Worm (Caenorhabditis elegans) whole organism, L1 larva: Measurements from ENCODE around the gene C01G10.5.

Experiments
- C04F5.9 ChIP-seq: sonication (generic microtip); optimal IDR thresholded peaks from 2 replicates; lab custom pipeline; 2016; ENCODE audit warnings: missing genetic modification characterization, missing compliant biosample characterization
- F16B12.6 ChIP-seq: fragments of 150-350 bp; optimal IDR thresholded peaks from 2 replicates; lab custom pipeline; 2014; ENCODE audit warnings: missing biosample characterization, missing genetic modification characterization
- alr-1 ChIP-seq: fragments of 200-800 bp; sonication (Bioruptor generic); optimal IDR thresholded peaks from 2 replicates; lab custom pipeline; 2018; ENCODE audit warnings: borderline replicate concordance, mild to moderate bottlenecking, missing genetic modification characterization, missing compliant biosample characterization
- aly-2 ChIP-seq: fragments of 150-350 bp; optimal IDR thresholded peaks from 2 replicates; lab custom pipeline; 2014; ENCODE audit warnings: missing biosample characterization, missing genetic modification characterization
- blmp-1 ChIP-seq: fragments of 150-350 bp; optimal IDR thresholded peaks from 2 replicates; lab custom pipeline; 2014; ENCODE audit warnings: missing biosample characterization, missing genetic modification characterization
- ceh-63 ChIP-seq: fragments of 200-800 bp; sonication (Bioruptor generic); optimal IDR thresholded peaks from 2 replicates; lab custom pipeline; 2018; ENCODE audit warnings: mild to moderate bottlenecking, missing genetic modification characterization, missing compliant biosample characterization
- ceh-8 ChIP-seq: fragments of 200-800 bp; sonication (Bioruptor generic); optimal IDR thresholded peaks from 2 replicates; lab custom pipeline; 2018; ENCODE audit warnings: mild to moderate bottlenecking, missing genetic modification characterization, moderate library complexity, missing compliant biosample characterization
- ceh-88 ChIP-seq: fragments of 200-800 bp; sonication (Bioruptor generic); IDR thresholded peaks from 2 replicates; pipeline ENCODE4 v1.3.6; 2022; ENCODE audit warnings: missing genetic modification characterization, missing compliant biosample characterization
- ceh-90 ChIP-seq: sonication (generic microtip); optimal IDR thresholded peaks from 2 replicates; lab custom pipeline; 2016; ENCODE audit warnings: missing genetic modification characterization, missing compliant biosample characterization
- dsc-1 ChIP-seq: sonication (generic microtip); optimal IDR thresholded peaks from 2 replicates; lab custom pipeline; 2016; ENCODE audit warnings: mild to moderate bottlenecking, missing genetic modification characterization, missing compliant biosample characterization
- efl-3 ChIP-seq: fragments of 200-800 bp; sonication (Bioruptor generic); optimal IDR thresholded peaks from 2 replicates; lab custom pipeline; 2018; ENCODE audit warnings: mild to moderate bottlenecking, missing genetic modification characterization, missing compliant biosample characterization
- egl-13 ChIP-seq: sonication (generic microtip); optimal IDR thresholded peaks from 2 replicates; lab custom pipeline; 2016; ENCODE audit warnings: missing genotype, missing genetic modification reagents, missing genetic modification characterization, missing compliant biosample characterization
- elt-3 ChIP-seq, 6 experiments: fragments of 150-350 bp in 1 of 6; sonication (generic microtip); optimal IDR thresholded peaks; 2 replicates each; lab custom pipeline; 2017 to 2018; ENCODE audit warnings: missing biosample characterization in 6 of 6, missing genetic modification characterization in 6 of 6, inconsistent platforms in 1 of 6
- fkh-10 ChIP-seq: sonication (generic microtip); optimal IDR thresholded peaks from 2 replicates; lab custom pipeline; 2017; ENCODE audit warnings: missing biosample characterization, missing genetic modification reagents, missing genetic modification characterization
- fos-1 ChIP-seq: fragments of 150-350 bp; optimal IDR thresholded peaks from 2 replicates; lab custom pipeline; 2014; ENCODE audit warnings: missing biosample characterization, missing genetic modification characterization
- grh-1 ChIP-seq: fragments of 200-800 bp; sonication (Bioruptor generic); IDR thresholded peaks from 2 replicates; pipeline ENCODE4 v1.3.6; 2022; ENCODE audit warnings: missing genetic modification reagents, missing genetic modification characterization, missing compliant biosample characterization
- hlh-17 ChIP-seq: fragments of 200-800 bp; sonication (Bioruptor generic); optimal IDR thresholded peaks from 2 replicates; lab custom pipeline; 2018; ENCODE audit warnings: missing genetic modification characterization, mild to moderate bottlenecking, missing compliant biosample characterization, moderate library complexity, borderline replicate concordance
- isw-1 ChIP-seq: fragments of 200-800 bp; sonication (Bioruptor generic); IDR thresholded peaks from 2 replicates; pipeline ENCODE4 v1.3.6; 2022; ENCODE audit warnings: missing genetic modification characterization, missing compliant biosample characterization
- lin-39 ChIP-seq: fragments of 150-350 bp; optimal IDR thresholded peaks from 2 replicates; lab custom pipeline; 2014; ENCODE audit warnings: missing biosample characterization, missing genetic modification reagents, missing genetic modification characterization
- lir-3 ChIP-seq: sonication (generic microtip); optimal IDR thresholded peaks from 2 replicates; lab custom pipeline; 2016; ENCODE audit warnings: mild to moderate bottlenecking, missing genetic modification characterization, moderate library complexity, missing compliant biosample characterization; ENCODE audit not compliant: poor library complexity
- lsy-2 ChIP-seq, 2 experiments: fragments of 150-350 bp; optimal IDR thresholded peaks; 2 replicates each; lab custom pipeline; 2014; ENCODE audit warnings: missing biosample characterization in 2 of 2, missing genetic modification characterization in 2 of 2
- mef-2 ChIP-seq: fragments of 150-350 bp; optimal IDR thresholded peaks from 2 replicates; lab custom pipeline; 2014; ENCODE audit warnings: missing biosample characterization, missing genetic modification characterization
- nhr-11 ChIP-seq: fragments of 150-350 bp; optimal IDR thresholded peaks from 2 replicates; lab custom pipeline; 2014; ENCODE audit warnings: missing biosample characterization, missing genetic modification characterization
- nhr-19 ChIP-seq: fragments of 200-800 bp; sonication (Bioruptor generic); conservative IDR thresholded peaks from 2 replicates; pipeline ENCODE4 v1.3.6; 2022; ENCODE audit warnings: missing genetic modification characterization, missing compliant biosample characterization
- nhr-20 ChIP-seq: sonication (generic microtip); optimal IDR thresholded peaks from 2 replicates; lab custom pipeline; 2016; ENCODE audit warnings: mild to moderate bottlenecking, missing genetic modification characterization, missing compliant biosample characterization
- nhr-28 ChIP-seq: fragments of 150-350 bp; optimal IDR thresholded peaks from 2 replicates; lab custom pipeline; 2014; ENCODE audit warnings: missing biosample characterization, missing genetic modification characterization
- nhr-84 ChIP-seq: sonication (generic microtip); optimal IDR thresholded peaks from 2 replicates; lab custom pipeline; 2017; ENCODE audit warnings: missing biosample characterization, missing genetic modification characterization
- nhr-85 ChIP-seq: sonication (generic microtip); peaks from one replicate; lab custom pipeline; 2016; ENCODE audit warnings: missing genetic modification characterization, inconsistent platforms, missing compliant biosample characterization
- nhr-90 ChIP-seq: sonication (generic microtip); optimal IDR thresholded peaks from 2 replicates; lab custom pipeline; 2016; ENCODE audit warnings: mild to moderate bottlenecking, missing genetic modification characterization, missing compliant biosample characterization; ENCODE audit not compliant: poor library complexity
- pag-3 ChIP-seq: sonication (generic microtip); optimal IDR thresholded peaks from 2 replicates; lab custom pipeline; 2017; ENCODE audit warnings: missing genetic modification characterization, mild to moderate bottlenecking, missing compliant biosample characterization, antibody characterized with exemption, borderline replicate concordance; ENCODE audit not compliant: insufficient read depth
- pax-3 ChIP-seq: fragments of 200-800 bp; sonication (Bioruptor generic); optimal IDR thresholded peaks from 2 replicates; lab custom pipeline; 2018; ENCODE audit warnings: mild to moderate bottlenecking, missing genetic modification characterization, moderate library complexity, missing compliant biosample characterization
- pqm-1 ChIP-seq: sonication (generic microtip); optimal IDR thresholded peaks from 3 replicates; lab custom pipeline; 2017; ENCODE audit warnings: missing biosample characterization, missing genetic modification characterization
- skn-1 ChIP-seq: fragments of 150-350 bp; optimal IDR thresholded peaks from 2 replicates; lab custom pipeline; 2014; ENCODE audit warnings: missing biosample characterization, missing genetic modification characterization
- snpc-4 ChIP-seq: fragments of 150-350 bp; optimal IDR thresholded peaks from 2 replicates; lab custom pipeline; 2014; ENCODE audit warnings: missing biosample characterization, missing genetic modification characterization
- sox-4 ChIP-seq: sonication (generic microtip); optimal IDR thresholded peaks from 2 replicates; lab custom pipeline; 2016; ENCODE audit warnings: missing genetic modification characterization, missing compliant biosample characterization
- sptf-1 ChIP-seq: fragments of 150-350 bp; optimal IDR thresholded peaks from 2 replicates; lab custom pipeline; 2014; ENCODE audit warnings: missing biosample characterization, missing genetic modification characterization
- sup-37 ChIP-seq: fragments of 200-800 bp; sonication (Bioruptor generic); optimal IDR thresholded peaks from 2 replicates; lab custom pipeline; 2018; ENCODE audit warnings: mild to moderate bottlenecking, missing genetic modification characterization, missing compliant biosample characterization
- swsn-7 ChIP-seq: sonication (generic microtip); optimal IDR thresholded peaks from 2 replicates; lab custom pipeline; 2016; ENCODE audit warnings: missing genetic modification characterization, missing compliant biosample characterization
- tbx-2 ChIP-seq: sonication (generic microtip); optimal IDR thresholded peaks from 2 replicates; lab custom pipeline; 2016; ENCODE audit warnings: missing genetic modification characterization, missing compliant biosample characterization
- tlp-1 ChIP-seq: fragments of 150-350 bp; optimal IDR thresholded peaks from 2 replicates; lab custom pipeline; 2014; ENCODE audit warnings: missing biosample characterization, missing genetic modification characterization
- unc-62 ChIP-seq: fragments of 150-350 bp; optimal IDR thresholded peaks from 2 replicates; lab custom pipeline; 2014; ENCODE audit warnings: missing biosample characterization, missing genetic modification reagents, missing genetic modification characterization
- unc-86 ChIP-seq: sonication (generic microtip); optimal IDR thresholded peaks from 2 replicates; lab custom pipeline; 2016; ENCODE audit warnings: missing genetic modification characterization, missing compliant biosample characterization
- unc-98 ChIP-seq: fragments of 200-800 bp; sonication (Bioruptor generic); IDR thresholded peaks from 2 replicates; pipeline ENCODE4 v1.3.6; 2022; ENCODE audit warnings: missing genetic modification characterization, missing compliant biosample characterization
- vab-15 ChIP-seq: sonication (generic microtip); optimal IDR thresholded peaks from 2 replicates; lab custom pipeline; 2017; ENCODE audit warnings: missing genotype, mild to moderate bottlenecking, missing genetic modification characterization, missing compliant biosample characterization
- xbp-1 ChIP-seq: sonication (generic microtip); optimal IDR thresholded peaks from 2 replicates; lab custom pipeline; 2016; ENCODE audit warnings: missing genetic modification characterization, missing compliant biosample characterization
- zag-1 ChIP-seq: fragments of 150-350 bp; optimal IDR thresholded peaks from 2 replicates; lab custom pipeline; 2014; ENCODE audit warnings: missing biosample characterization, missing genetic modification characterization
- ztf-11 ChIP-seq, 2 experiments: sonication (generic microtip); optimal IDR thresholded peaks; 2 replicates each; lab custom pipeline; 2016 to 2017; ENCODE audit warnings: missing genetic modification characterization in 2 of 2, missing biosample characterization in 1 of 2, missing compliant biosample characterization in 1 of 2

The C01G10.5 gene

ce11 chrV:15065068-15065744 lies 24.1 kb downstream of the C01G10.5 start, which contains the start of gene C25D7.9 (continued):
- TF ChIP-seq pag-3 (tag; lab: Kevin White, UChicago) (no peak), sptf-1 (tag; lab: Kevin White, UChicago) (no peak), nhr-85 (tag; lab: Kevin White, UChicago) (peak; percentile 70), efl-3 (GFP tag; lab: Kevin White, UChicago) (no peak), grh-1 (GFP tag; lab: Robert Waterston, UW) (peak; percentile 51), unc-86 (tag; lab: Kevin White, UChicago) (peak; percentile 4), dsc-1 (tag; lab: Kevin White, UChicago) (peak; percentile 2), alr-1 (no peak), fos-1 (tag; lab: Kevin White, UChicago) (no peak), F16B12.6 (no peak), aly-2 (no peak), tlp-1 (tag; lab: Kevin White, UChicago) (no peak), nhr-20 (peak; percentile 31), nhr-19 (GFP tag; lab: Robert Waterston, UW) (peak; percentile 24; the same call in 1 of the 2 replicates), ceh-88 (no peak), lin-39 (tag; lab: Kevin White, UChicago) (no peak), mef-2 (tag; lab: Kevin White, UChicago) (no peak), skn-1 (peak; percentile 17), unc-62 (GFP tag; lab: Kevin White, UChicago) (no peak), C04F5.9 (no peak), vab-15 (no peak)

ce11 chrV:15063987-15064386 lies 25.4 kb downstream of the C01G10.5 start, which contains the start of gene rap-2:
rap-2 (minus strand) TSS chrV:15064087.
- TF ChIP-seq ztf-11 (tag; optimal IDR thresholded peaks at IDR 0.05; lab: Kevin White, UChicago) (no peak), elt-3 (tag; optimal IDR thresholded peaks at IDR 0.05; lab: Kevin White, UChicago) (no peak), blmp-1 (tag; lab: Kevin White, UChicago) (peak; percentile 54), pqm-1 (tag; lab: Kevin White, UChicago) (no peak)

- no peak for TF ChIP-seq ceh-88
- no peak for TF ChIP-seq tbx-2 (tag; lab: Kevin White, UChicago)
- no peak for TF ChIP-seq skn-1
- TF ChIP-seq xbp-1, result no peak
- no peak for TF ChIP-seq nhr-20
- TF ChIP-seq nhr-90 (tag; lab: Kevin White, UChicago), result no peak
- TF ChIP-seq hlh-17, result no peak
- no peak for TF ChIP-seq nhr-28 (tag; lab: Kevin White, UChicago)
- no peak for TF ChIP-seq dsc-1 (tag; lab: Kevin White, UChicago)
- no peak for TF ChIP-seq egl-13 (tag; lab: Kevin White, UChicago)
- TF ChIP-seq mef-2 (tag; lab: Kevin White, UChicago), result no peak
- TF ChIP-seq lir-3 (tag; lab: Kevin White, UChicago), result no peak
- TF ChIP-seq unc-98, result no peak
- no peak for TF ChIP-seq sox-4 (tag; lab: Kevin White, UChicago)
- no peak for TF ChIP-seq swsn-7 (tag; lab: Kevin White, UChicago)
Measured at ce11 chrV:15060595-15060994, 28.7 kb downstream of the C01G10.5 start.

DNA sequence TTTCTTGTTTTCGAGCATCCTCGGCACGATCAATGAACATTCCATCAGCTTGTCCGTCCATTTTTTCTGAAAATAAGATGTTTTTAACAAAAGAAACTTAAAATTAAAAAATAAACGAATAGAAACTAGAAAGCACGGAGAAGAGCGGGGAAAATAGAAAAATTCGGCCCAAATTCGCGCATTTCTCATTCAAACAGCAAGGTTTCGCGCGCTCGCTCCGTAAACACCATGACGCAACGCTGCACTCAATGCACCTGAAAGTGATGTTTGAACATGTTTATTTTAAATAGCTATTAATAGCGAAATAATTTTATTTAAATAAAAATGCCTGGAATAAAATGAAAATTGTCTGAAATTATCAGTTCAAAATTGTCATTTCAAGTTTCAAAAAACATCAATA lies 29.8 kb downstream of the C01G10.5 start, which contains the start of the genes mcm-3 and C25D7.15:
TSS of gene mcm-3 (minus strand) at position 66 of the 400 bp plus-strand sequence.
TSS of gene C25D7.15 (plus strand) at position 275 of the 400 bp plus-strand sequence.
- TF ChIP-seq ceh-63 (GFP tag; lab: Kevin White, UChicago) (no peak), ztf-11 (tag; optimal IDR thresholded peaks at IDR 0.05; lab: Kevin White, UChicago) (no peak), ceh-90 (tag; lab: Kevin White, UChicago) (no peak), nhr-85 (tag; lab: Kevin White, UChicago) (peak; percentile 38), dsc-1 (tag; lab: Kevin White, UChicago) (no peak), ceh-8 (GFP tag; lab: Kevin White, UChicago) (no peak), nhr-11 (tag; lab: Kevin White, UChicago) (no peak), sup-37 (GFP tag; lab: Kevin White, UChicago) (no peak), fkh-10 (no peak), pax-3 (tag; lab: Kevin White, UChicago) (no peak), nhr-84 (tag; lab: Kevin White, UChicago) (no peak), skn-1 (peak; percentile 37), isw-1 (no peak), zag-1 (no peak), lsy-2 (tag; optimal IDR thresholded peaks at IDR 0.05; lab: Kevin White, UChicago) (peak; percentile 17 to 47), nhr-90 (tag; lab: Kevin White, UChicago) (peak; percentile 41), snpc-4 (no peak), elt-3 (tag; optimal IDR thresholded peaks at IDR 0.05; lab: Kevin White, UChicago) (peak in 1 of 6 experiments; percentile 8)
